Worm (Caenorhabditis elegans) whole organism, early embryonic: ENCODE data around the gene bre-3.

Experiments used
- B0310.2 ChIP-seq: sonication (generic microtip); optimal IDR thresholded peaks from 2 replicates; lab custom pipeline; 2016; ENCODE audit warnings: mild to moderate bottlenecking, missing genetic modification characterization, missing compliant biosample characterization
- F13C5.2 ChIP-seq: sonication (generic microtip); optimal IDR thresholded peaks from 2 replicates; lab custom pipeline; 2017; ENCODE audit warnings: mild to moderate bottlenecking, missing genetic modification characterization, inconsistent platforms, missing compliant biosample characterization
- aly-1 ChIP-seq: sonication (generic microtip); optimal IDR thresholded peaks from 2 replicates; lab custom pipeline; 2016; ENCODE audit warnings: missing genetic modification characterization, missing compliant biosample characterization
- ama-1 ChIP-seq: fragments of 150-350 bp; optimal IDR thresholded peaks from 2 replicates; lab custom pipeline; 2014
- ceh-13 ChIP-seq: fragments of 200-800 bp; sonication (Bioruptor generic); optimal IDR thresholded peaks from 2 replicates; lab custom pipeline; 2018; ENCODE audit warnings: mild to moderate bottlenecking, missing genetic modification characterization, missing compliant biosample characterization
- ceh-36 ChIP-seq: sonication (generic microtip); optimal IDR thresholded peaks from 2 replicates; lab custom pipeline; 2016; ENCODE audit warnings: missing genetic modification characterization, inconsistent platforms, missing compliant biosample characterization
- ets-7 ChIP-seq: sonication (generic microtip); optimal IDR thresholded peaks from 2 replicates; lab custom pipeline; 2016; ENCODE audit warnings: missing genotype, missing genetic modification characterization, missing compliant biosample characterization
- flt-1 ChIP-seq: fragments of 200-800 bp; sonication (Bioruptor generic); IDR thresholded peaks from 2 replicates; pipeline ENCODE4 v1.3.6; 2022; ENCODE audit warnings: missing genetic modification characterization, missing compliant biosample characterization
- hmbx-1 ChIP-seq: sonication (generic microtip); optimal IDR thresholded peaks from 2 replicates; lab custom pipeline; 2016; ENCODE audit warnings: mild to moderate bottlenecking, missing genetic modification characterization, missing compliant biosample characterization
- hmg-4 ChIP-seq: fragments of 200-800 bp; sonication (Bioruptor generic); optimal IDR thresholded peaks from 2 replicates; lab custom pipeline; 2018; ENCODE audit warnings: mild to moderate bottlenecking, missing genetic modification characterization, missing compliant biosample characterization
- hnd-1 ChIP-seq: sonication (generic microtip); optimal IDR thresholded peaks from 2 replicates; lab custom pipeline; 2016; ENCODE audit warnings: missing genetic modification characterization, missing compliant biosample characterization
- pes-1 ChIP-seq: fragments of 200-800 bp; sonication (Bioruptor generic); IDR thresholded peaks from 2 replicates; pipeline ENCODE4 v1.3.6; 2022; ENCODE audit warnings: missing genetic modification reagents, missing genetic modification characterization, missing compliant biosample characterization
- scrt-1 ChIP-seq: fragments of 200-800 bp; sonication (Bioruptor generic); IDR thresholded peaks from 2 replicates; pipeline ENCODE4 v1.3.6; 2022; ENCODE audit warnings: missing genetic modification characterization, missing compliant biosample characterization
- sea-1 ChIP-seq: fragments of 200-800 bp; sonication (Bioruptor generic); conservative IDR thresholded peaks from 2 replicates; pipeline ENCODE4 v1.3.6; 2022; ENCODE audit warnings: missing genetic modification characterization, missing compliant biosample characterization
- tbx-11 ChIP-seq: fragments of 200-800 bp; sonication (Bioruptor generic); IDR thresholded peaks from 2 replicates; pipeline ENCODE4 v1.3.6; 2022; ENCODE audit warnings: missing genetic modification characterization, missing compliant biosample characterization
- tbx-37 ChIP-seq: fragments of 200-800 bp; sonication (Bioruptor generic); conservative IDR thresholded peaks from 2 replicates; pipeline ENCODE4 v1.3.6; 2022; ENCODE audit warnings: missing genetic modification reagents, missing genetic modification characterization, missing compliant biosample characterization
- tra-4 ChIP-seq: sonication (generic microtip); optimal IDR thresholded peaks from 2 replicates; lab custom pipeline; 2017; ENCODE audit warnings: missing genetic modification characterization, missing compliant biosample characterization

bre-3 gene

ce11 chrIII:9485373-9485772, at the start of gene bre-3:
TSS of gene bre-3 (minus strand) at chrIII:9485473.
- TF ChIP-seq ceh-13 (no peak), scrt-1 (no peak), ama-1 (no peak), hnd-1 (tag; lab: Kevin White, UChicago) (no peak), flt-1 (no peak), tbx-37 (no peak), hmbx-1 (tag; lab: Kevin White, UChicago) (no peak), tra-4 (no peak)

ce11 chrIII:9528824-9529223, 43.6 kb upstream of the bre-3 start, which contains the start of gene ZK1098.2:
TSS of gene ZK1098.2 (plus strand) at chrIII:9529159.
- no peak for TF ChIP-seq pes-1 (GFP tag; lab: Robert Waterston, UW)

- no peak for TF ChIP-seq F13C5.2 (tag; lab: Kevin White, UChicago)
- TF ChIP-seq aly-1 (tag; lab: Kevin White, UChicago), result no peak
- no peak for TF ChIP-seq hnd-1 (tag; lab: Kevin White, UChicago)
- no peak for TF ChIP-seq B0310.2 (tag; lab: Kevin White, UChicago)
- no peak for TF ChIP-seq hmg-4 (GFP tag; lab: Kevin White, UChicago)
Observed at ce11 chrIII:9526851-9527250, 41.6 kb upstream of the bre-3 start, which contains the start of gene ZK1098.6. TSS of gene ZK1098.6 (plus strand) at chrIII:9527151.

- TF ChIP-seq scrt-1 (no peak), tbx-11 (no peak), pes-1 (GFP tag; lab: Robert Waterston, UW) (no peak), tbx-37 (no peak), B0310.2 (tag; lab: Kevin White, UChicago) (no peak), hmbx-1 (tag; lab: Kevin White, UChicago) (no peak), ama-1 (no peak), sea-1 (GFP tag; lab: Robert Waterston, UW) (no peak), ceh-36 (no peak), ets-7 (tag; lab: Kevin White, UChicago) (no peak)
Observed at ce11 chrIII:9525252-9525651, 40.0 kb upstream of the bre-3 start, which contains the start of gene trpp-3. TSS of gene trpp-3 (plus strand) at chrIII:9525552.

- TF ChIP-seq hmg-4 (GFP tag; lab: Kevin White, UChicago), result peak; percentile 7
- no peak for TF ChIP-seq tbx-11
- no peak for TF ChIP-seq scrt-1
- no peak for TF ChIP-seq ets-7 (tag; lab: Kevin White, UChicago)
Observed at ce11 chrIII:9523581-9523980, 38.3 kb upstream of the bre-3 start, which contains the start of gene mrps-23. TSS of gene mrps-23 (minus strand) at chrIII:9523672.

- peak; percentile 37 for TF ChIP-seq hmg-4 (GFP tag; lab: Kevin White, UChicago)
- TF ChIP-seq F13C5.2 (tag; lab: Kevin White, UChicago), result peak; percentile 36
- 0 out of 2 replicates have a peak, but pooled peaks have one; percentile 13 for TF ChIP-seq tbx-37
- TF ChIP-seq scrt-1, result no peak
Observed at ce11 chrIII:9521410-9522090, 36.3 kb upstream of the bre-3 start, which contains the start of the genes clu-1 and prp-40. TSS of gene clu-1 (minus strand) at chrIII:9521460. TSS of gene prp-40 (plus strand) at chrIII:9522075.

ce11 chrIII:9516148-9516547, 30.9 kb upstream of the bre-3 start, which contains the start of gene F55H2.7:
TSS of gene F55H2.7 (minus strand) at chrIII:9516248.
- TF ChIP-seq aly-1 (tag; lab: Kevin White, UChicago), result no peak
- no peak for TF ChIP-seq tbx-37
- no peak for TF ChIP-seq hnd-1 (tag; lab: Kevin White, UChicago)
- TF ChIP-seq tbx-11, result no peak
- TF ChIP-seq tra-4, result no peak
- no peak for TF ChIP-seq ceh-13
- TF ChIP-seq hmbx-1 (tag; lab: Kevin White, UChicago), result no peak
- TF ChIP-seq flt-1, result no peak
- TF ChIP-seq ama-1, result no peak

ce11 chrIII:9513569-9513968, 28.3 kb upstream of the bre-3 start, which contains the start of gene F55H2.8:
TSS of gene F55H2.8 (plus strand) at chrIII:9513869.
- TF ChIP-seq ama-1 (no peak), B0310.2 (tag; lab: Kevin White, UChicago) (no peak), scrt-1 (no peak), tra-4 (no peak), tbx-11 (no peak), ceh-36 (no peak), pes-1 (GFP tag; lab: Robert Waterston, UW) (no peak), sea-1 (GFP tag; lab: Robert Waterston, UW) (no peak), hnd-1 (tag; lab: Kevin White, UChicago) (no peak), tbx-37 (no peak), flt-1 (no peak), hmg-4 (GFP tag; lab: Kevin White, UChicago) (no peak), hmbx-1 (tag; lab: Kevin White, UChicago) (no peak), ceh-13 (no peak), F13C5.2 (tag; lab: Kevin White, UChicago) (no peak), aly-1 (tag; lab: Kevin White, UChicago) (no peak), ets-7 (tag; lab: Kevin White, UChicago) (no peak)

ce11 chrIII:9513006-9513405, 27.7 kb upstream of the bre-3 start:
- TF ChIP-seq aly-1 (tag; lab: Kevin White, UChicago), result no peak
- TF ChIP-seq ama-1, result no peak
- no peak for TF ChIP-seq hmbx-1 (tag; lab: Kevin White, UChicago)
- TF ChIP-seq tbx-37, result no peak
